Worm (Caenorhabditis elegans) whole organism, L4 larva: ENCODE measurements around the gene C46F4.3.
A peak's percentile ranks its signal among the peaks of the same experiment; 100 is the strongest.

ENCODE experiments used
- D1046.2 ChIP-seq: fragments of 200-800 bp; sonication (Bioruptor generic); IDR thresholded peaks from 2 replicates; pipeline ENCODE4 v1.3.6; 2022; ENCODE audit warnings: missing genetic modification characterization, missing compliant biosample characterization
- F26F4.8 ChIP-seq: fragments of 200-800 bp; sonication (Bioruptor generic); conservative IDR thresholded peaks from 2 replicates; pipeline ENCODE4 v1.3.6; 2022; ENCODE audit warnings: missing genetic modification characterization, missing compliant biosample characterization
- F44E2.7 ChIP-seq: fragments of 200-800 bp; sonication (Bioruptor generic); IDR thresholded peaks from 2 replicates; pipeline ENCODE4 v2.1.2; 2022; ENCODE audit warnings: missing genetic modification characterization, missing compliant biosample characterization
- R02D3.7 ChIP-seq: fragments of 150-350 bp; sonication (generic microtip); optimal IDR thresholded peaks from 3 replicates; lab custom pipeline; 2014; ENCODE audit warnings: missing biosample characterization, missing genetic modification characterization
- T26A8.4 ChIP-seq: fragments of 200-800 bp; sonication (Bioruptor generic); IDR thresholded peaks from 2 replicates; pipeline ENCODE4 v1.3.6; 2022; ENCODE audit warnings: missing genetic modification characterization, missing compliant biosample characterization
- Y105C5A.15 ChIP-seq: fragments of 200-800 bp; sonication (Bioruptor generic); IDR thresholded peaks from 2 replicates; pipeline ENCODE4 v1.3.6; 2022; ENCODE audit warnings: missing genetic modification characterization, missing compliant biosample characterization
- Y75B8A.6 ChIP-seq: fragments of 200-800 bp; sonication (Bioruptor generic); IDR thresholded peaks from 2 replicates; pipeline ENCODE4 v1.3.6; 2022; ENCODE audit warnings: missing genetic modification reagents, missing genetic modification characterization, missing compliant biosample characterization
- ZK337.2 ChIP-seq: fragments of 200-800 bp; sonication (Bioruptor generic); IDR thresholded peaks from 2 replicates; pipeline ENCODE4 v1.3.6; 2022; ENCODE audit warnings: missing genetic modification reagents, missing genetic modification characterization, missing compliant biosample characterization
- ama-1 ChIP-seq: fragments of 150-350 bp; optimal IDR thresholded peaks from 2 replicates; lab custom pipeline; 2014; ENCODE audit warnings: inconsistent platforms, mixed read lengths
- ceh-28 ChIP-seq: fragments of 150-350 bp; optimal IDR thresholded peaks from 2 replicates; lab custom pipeline; 2014; ENCODE audit warnings: missing biosample characterization, missing genetic modification reagents, missing genetic modification characterization
- ceh-44 ChIP-seq: fragments of 200-800 bp; sonication (Bioruptor generic); IDR thresholded peaks from 2 replicates; pipeline ENCODE4 v1.3.6; 2022; ENCODE audit warnings: missing genetic modification reagents, missing genetic modification characterization, missing compliant biosample characterization
- duxl-1 ChIP-seq: sonication (generic microtip); optimal IDR thresholded peaks from 2 replicates; lab custom pipeline; 2016; ENCODE audit warnings: mild to moderate bottlenecking, missing genetic modification characterization, moderate library complexity, missing compliant biosample characterization; ENCODE audit not compliant: poor library complexity
- egl-27 ChIP-seq: sonication (generic microtip); optimal IDR thresholded peaks from 3 replicates; lab custom pipeline; 2017; ENCODE audit warnings: missing biosample characterization, missing genetic modification reagents, missing genetic modification characterization
- fkh-10 ChIP-seq: fragments of 150-350 bp; optimal IDR thresholded peaks from 2 replicates; lab custom pipeline; 2014; ENCODE audit warnings: missing biosample characterization, missing genetic modification reagents, missing genetic modification characterization
- gei-8 ChIP-seq: fragments of 200-800 bp; sonication (Bioruptor generic); optimal IDR thresholded peaks from 2 replicates; lab custom pipeline; 2018; ENCODE audit warnings: mild to moderate bottlenecking, missing genetic modification characterization, missing compliant biosample characterization
- hif-1 ChIP-seq, 2 experiments: sonication (generic microtip); optimal IDR thresholded peaks; 2 replicates each; lab custom pipeline; 2016 to 2017; ENCODE audit warnings: missing compliant biosample characterization in 2 of 2, missing genetic modification characterization in 2 of 2, missing genetic modification reagents in 2 of 2, missing genotype in 2 of 2, mild to moderate bottlenecking in 1 of 2
- hlh-11 ChIP-seq: fragments of 200-800 bp; sonication (Bioruptor generic); optimal IDR thresholded peaks from 2 replicates; lab custom pipeline; 2018; ENCODE audit warnings: mild to moderate bottlenecking, missing genetic modification characterization, missing compliant biosample characterization
- hlh-30 ChIP-seq: sonication (generic microtip); optimal IDR thresholded peaks from 2 replicates; lab custom pipeline; 2017; ENCODE audit warnings: antibody characterized with exemption, mild to moderate bottlenecking, missing genetic modification characterization, missing compliant biosample characterization; ENCODE audit not compliant: insufficient read depth
- hmg-1.1 ChIP-seq: fragments of 200-800 bp; sonication (Bioruptor generic); IDR thresholded peaks from 2 replicates; pipeline ENCODE4 v1.3.6; 2022; ENCODE audit warnings: missing genetic modification reagents, missing genetic modification characterization, missing compliant biosample characterization
- lim-7 ChIP-seq: fragments of 200-800 bp; sonication (Bioruptor generic); IDR thresholded peaks from 2 replicates; pipeline ENCODE4 v1.3.6; 2022; ENCODE audit warnings: missing genetic modification characterization, missing compliant biosample characterization
- lin-29 ChIP-seq: fragments of 200-800 bp; sonication (Bioruptor generic); IDR thresholded peaks from 2 replicates; pipeline ENCODE4 v1.3.6; 2022; ENCODE audit warnings: missing genetic modification reagents, missing genetic modification characterization, missing compliant biosample characterization
- lin-38 ChIP-seq: fragments of 200-800 bp; sonication (Bioruptor generic); IDR thresholded peaks from 2 replicates; pipeline ENCODE4 v1.3.6; 2022; ENCODE audit warnings: missing genetic modification reagents, missing genetic modification characterization, missing compliant biosample characterization
- mes-2 ChIP-seq: sonication (generic microtip); optimal IDR thresholded peaks from 2 replicates; lab custom pipeline; 2016; ENCODE audit warnings: missing genotype, mild to moderate bottlenecking, missing genetic modification characterization, missing compliant biosample characterization; ENCODE audit not compliant: poor library complexity, severe bottlenecking
- nhr-102 ChIP-seq: sonication (generic microtip); optimal IDR thresholded peaks from 2 replicates; lab custom pipeline; 2016; ENCODE audit warnings: mild to moderate bottlenecking, missing genetic modification characterization, moderate library complexity, missing compliant biosample characterization
- nhr-11 ChIP-seq: fragments of 150-350 bp; optimal IDR thresholded peaks from 2 replicates; lab custom pipeline; 2014; ENCODE audit warnings: missing biosample characterization, missing genetic modification characterization
- nhr-237 ChIP-seq: sonication (generic microtip); optimal IDR thresholded peaks from 2 replicates; lab custom pipeline; 2017; ENCODE audit warnings: missing biosample characterization, missing genetic modification characterization
- nhr-25 ChIP-seq: sonication (generic microtip); optimal IDR thresholded peaks from 2 replicates; lab custom pipeline; 2017; ENCODE audit warnings: missing genetic modification characterization, mild to moderate bottlenecking, missing compliant biosample characterization, antibody characterized with exemption, moderate library complexity, borderline replicate concordance; ENCODE audit not compliant: insufficient read depth
- nhr-28 ChIP-seq: fragments of 150-350 bp; optimal IDR thresholded peaks from 2 replicates; lab custom pipeline; 2014; ENCODE audit warnings: missing biosample characterization, missing genetic modification characterization
- nhr-6 ChIP-seq: fragments of 150-350 bp; optimal IDR thresholded peaks from 2 replicates; lab custom pipeline; 2014; ENCODE audit warnings: missing biosample characterization, missing genetic modification characterization
- nhr-77 ChIP-seq: fragments of 150-350 bp; optimal IDR thresholded peaks from 2 replicates; lab custom pipeline; 2014; ENCODE audit warnings: missing biosample characterization, missing genetic modification characterization
- pha-4 ChIP-seq, 2 experiments: fragments of 150-350 bp in 1 of 2; fragments of 200-800 bp in 1 of 2; sonication (Bioruptor generic) in 1 of 2; IDR thresholded peaks in 1 of 2; optimal IDR thresholded peaks in 1 of 2; 2 replicates each; pipeline versions ENCODE4 v1.3.6 to Lab custom; 2014 to 2022; ENCODE audit warnings: missing genetic modification characterization in 2 of 2, missing genetic modification reagents in 2 of 2, missing biosample characterization in 1 of 2, missing compliant biosample characterization in 1 of 2
- pqm-1 ChIP-seq: sonication (generic microtip); optimal IDR thresholded peaks from 2 replicates; lab custom pipeline; 2017; ENCODE audit warnings: missing biosample characterization, missing genetic modification characterization
- saeg-2 ChIP-seq: fragments of 200-800 bp; sonication (Bioruptor generic); IDR thresholded peaks from 2 replicates; pipeline ENCODE4 v1.3.6; 2022; ENCODE audit warnings: missing genetic modification reagents, missing genetic modification characterization, missing compliant biosample characterization
- spr-1 ChIP-seq: sonication (generic microtip); optimal IDR thresholded peaks from 2 replicates; lab custom pipeline; 2016; ENCODE audit warnings: mild to moderate bottlenecking, missing genetic modification characterization, missing compliant biosample characterization
- spr-3 ChIP-seq: fragments of 200-800 bp; sonication (Bioruptor generic); optimal IDR thresholded peaks from 2 replicates; lab custom pipeline; 2018; ENCODE audit warnings: mild to moderate bottlenecking, missing genetic modification characterization, missing compliant biosample characterization
- vab-7 ChIP-seq: fragments of 200-800 bp; sonication (Bioruptor generic); IDR thresholded peaks from 2 replicates; pipeline ENCODE4 v1.3.6; 2022; ENCODE audit warnings: missing genetic modification reagents, missing genetic modification characterization, missing compliant biosample characterization

The C46F4.3 gene

ce11 chrX:5984581-5985039 is 49.0 kb downstream of the C46F4.3 start, which contains the start of gene klp-13 (continued):
- TF ChIP-seq mes-2 (tag; lab: Kevin White, UChicago) (peak; percentile 84), lin-29 (GFP tag; lab: Robert Waterston, UW) (no peak), Y75B8A.6 (GFP tag; lab: Robert Waterston, UW) (no peak), nhr-102 (no peak), nhr-11 (tag; lab: Kevin White, UChicago) (peak; percentile 90), lim-7 (no peak), hlh-30 (tag; lab: Kevin White, UChicago) (peak; percentile 96), hlh-11 (peak; percentile 90), duxl-1 (tag; lab: Kevin White, UChicago) (peak; percentile 39), D1046.2 (GFP tag; lab: Robert Waterston, UW) (no peak), hif-1 (tag; optimal IDR thresholded peaks at IDR 0.05; lab: Kevin White, UChicago) (peak in 1 of 2 experiments; percentile 86), ceh-28 (tag; lab: Kevin White, UChicago) (no peak), nhr-6 (tag; lab: Kevin White, UChicago) (peak; percentile 84), nhr-237 (tag; lab: Kevin White, UChicago) (no peak), gei-8 (GFP tag; lab: Kevin White, UChicago) (no peak), nhr-25 (peak; percentile 14), egl-27 (tag; lab: Kevin White, UChicago) (no peak), spr-3 (GFP tag; lab: Kevin White, UChicago) (no peak), F26F4.8 (GFP tag; lab: Robert Waterston, UW) (0 out of 2 replicates have a peak, but pooled peaks have one; percentile 37), T26A8.4 (GFP tag; lab: Robert Waterston, UW) (peak; percentile 56; the same call in 1 of the 2 replicates), hmg-1.1 (peak; percentile 89), ama-1 (lab: Kevin White, UChicago) (no peak), nhr-77 (peak; percentile 58), R02D3.7 (tag; lab: Kevin White, UChicago) (no peak), ZK337.2 (GFP tag; lab: Robert Waterston, UW) (no peak), lin-38 (GFP tag; lab: Robert Waterston, UW) (no peak; the same call in 1 of the 2 replicates), spr-1 (tag; lab: Kevin White, UChicago) (no peak), Y105C5A.15 (GFP tag; lab: Robert Waterston, UW) (no peak), pha-4 (GFP tag; IDR thresholded peaks at IDR 0.05; lab: Robert Waterston, UW) (peak; percentile 36; the same call in 1 of the 2 replicates), pha-4 (tag; optimal IDR thresholded peaks at IDR 0.05; lab: Kevin White, UChicago) (no peak), ceh-44 (GFP tag; lab: Robert Waterston, UW) (no peak), saeg-2 (0 out of 2 replicates have a peak, but pooled peaks have one; percentile 28), F44E2.7 (no peak), fkh-10 (GFP tag; lab: Kevin White, UChicago) (peak; percentile 93)

- TF ChIP-seq fkh-10 (GFP tag; lab: Kevin White, UChicago): no peak
- TF ChIP-seq hlh-11: peak; percentile 6
- TF ChIP-seq F26F4.8 (GFP tag; lab: Robert Waterston, UW): no peak
- peak; percentile 32 for TF ChIP-seq pqm-1
- no peak for TF ChIP-seq vab-7 (GFP tag; lab: Robert Waterston, UW)
- peak; percentile 20 for TF ChIP-seq nhr-28 (tag; lab: Kevin White, UChicago)
Measured at ce11 chrX:5985720-5986119, 50.1 kb downstream of the C46F4.3 start.
